Worm (Caenorhabditis elegans) whole organism, L3 larva: ENCODE data around the gene btb-22.

Experiments used
- fos-1 ChIP-seq: fragments of 150-350 bp; optimal IDR thresholded peaks from 2 replicates; lab custom pipeline; 2014; ENCODE audit warnings: missing biosample characterization, missing genetic modification characterization
- nhr-23 ChIP-seq: fragments of 150-350 bp; optimal IDR thresholded peaks from 2 replicates; lab custom pipeline; 2014; ENCODE audit warnings: missing biosample characterization, missing genetic modification reagents, missing genetic modification characterization
- nhr-28 ChIP-seq: fragments of 150-350 bp; optimal IDR thresholded peaks from 2 replicates; lab custom pipeline; 2014; ENCODE audit warnings: missing biosample characterization, missing genetic modification characterization

DNA sequence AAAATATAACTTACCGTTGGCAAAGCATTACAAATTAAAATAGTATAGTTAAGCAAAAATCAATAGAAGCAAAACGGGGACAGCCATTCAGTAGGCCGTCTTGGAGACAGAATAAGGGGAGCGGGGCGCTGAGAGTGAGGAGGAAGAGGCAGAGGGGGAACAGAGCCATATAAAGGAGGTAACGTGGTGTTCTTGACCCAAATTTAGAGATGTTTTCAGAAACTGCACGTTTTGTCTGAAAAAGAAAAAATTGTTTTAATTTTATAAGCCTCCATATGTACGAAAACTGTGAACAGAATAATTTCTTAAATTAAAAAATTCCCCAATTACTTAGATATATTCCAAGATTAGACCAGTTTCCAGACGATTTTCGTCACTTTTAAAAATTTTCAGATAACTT is 13.9 kb downstream of the btb-22 start, which contains the start of gene F39E9.6:
- TF ChIP-seq fos-1 (tag; lab: Kevin White, UChicago) (no peak), nhr-23 (tag; lab: Kevin White, UChicago) (no peak), nhr-28 (no peak)
